Fruit fly (Drosophila melanogaster) S2 (cell line): ENCODE data around the gene Atg18b.

ENCODE experiments used
- CG8478 ChIP-seq: fragments of >200 bp; optimal IDR thresholded peaks from 2 replicates; lab custom pipeline; 2018
- CTCF ChIP-seq, 2 experiments: fragments of >200 bp; optimal IDR thresholded peaks; 2 replicates each; lab custom pipeline; 2018

Atg18b gene

dm6 chr2L:21166422-21166821 lies 54.0 kb downstream of the Atg18b start:
- TF ChIP-seq CTCF (optimal IDR thresholded peaks at IDR 0.05; lab: Kevin White, UChicago) (no peak), CG8478 (lab: Kevin White, UChicago) (no peak)

- TF ChIP-seq CTCF (optimal IDR thresholded peaks at IDR 0.05; lab: Kevin White, UChicago) = no peak
- TF ChIP-seq CG8478 (lab: Kevin White, UChicago) = no peak
These were observed 57.0 kb downstream of the Atg18b start, which contains the start of gene Noc2 for dm6 chr2L:21163311-21163842. Noc2 (plus strand) TSS chr2L:21163641.

dm6 chr2L:21162875-21163274 lies 57.5 kb downstream of the Atg18b start, which contains the start of gene Nbr:
Nbr (minus strand) TSS chr2L:21163083.
- TF ChIP-seq CG8478 (lab: Kevin White, UChicago) (no peak), CTCF (optimal IDR thresholded peaks at IDR 0.05; lab: Kevin White, UChicago) (no peak)
